Worm (Caenorhabditis elegans): Measurements from ENCODE around the gene twk-9.

ce11 chrIV:9734861-9735260 lies 41.9 kb downstream of the twk-9 start:
- no peak for TF ChIP-seq ama-1 (optimal IDR thresholded peaks at IDR 0.05)
- no peak for TF ChIP-seq F13C5.2 (tag; optimal IDR thresholded peaks at IDR 0.05)
- TF ChIP-seq hmbx-1 (tag; optimal IDR thresholded peaks at IDR 0.05) = no peak
- no peak for TF ChIP-seq pes-1 (GFP tag; IDR thresholded peaks at IDR 0.05)

Data from whole organism, early embryonic.